Worm (Caenorhabditis elegans) whole organism, midembryonic: ENCODE results near the gene nlp-59.

ENCODE experiments used
- T22C8.4 ChIP-seq: fragments of 200-800 bp; sonication (Bioruptor generic); IDR thresholded peaks from 2 replicates; pipeline ENCODE4 v1.3.6; 2022; ENCODE audit warnings: missing genetic modification characterization, missing compliant biosample characterization
- klf-2 ChIP-seq: fragments of 200-800 bp; sonication (Bioruptor generic); conservative IDR thresholded peaks from 2 replicates; pipeline ENCODE4 v1.3.6; 2022; ENCODE audit warnings: missing genetic modification reagents, missing genetic modification characterization, missing compliant biosample characterization
- med-1 ChIP-seq: sonication (generic microtip); optimal IDR thresholded peaks from 2 replicates; lab custom pipeline; 2017; ENCODE audit warnings: missing genetic modification characterization, mild to moderate bottlenecking, missing compliant biosample characterization, antibody characterized with exemption, missing genetic modification reagents; ENCODE audit not compliant: insufficient read depth
- ref-1 ChIP-seq: fragments of 200-800 bp; sonication (Bioruptor generic); conservative IDR thresholded peaks from 2 replicates; pipeline ENCODE4 v1.3.6; 2022; ENCODE audit warnings: missing genetic modification reagents, missing genetic modification characterization, missing compliant biosample characterization
- ztf-23 ChIP-seq: fragments of 200-800 bp; sonication (Bioruptor generic); IDR thresholded peaks from 2 replicates; pipeline ENCODE4 v1.3.6; 2022; ENCODE audit warnings: missing genetic modification reagents, missing genetic modification characterization, missing compliant biosample characterization

ce11 chrV:14943774-14944173 is 27.5 kb upstream of the nlp-59 start:
- TF ChIP-seq ref-1 (GFP tag; lab: Robert Waterston, UW): no peak
- no peak for TF ChIP-seq klf-2 (GFP tag; lab: Robert Waterston, UW)
- TF ChIP-seq med-1 (GFP tag; lab: Kevin White, UChicago): no peak
- no peak for TF ChIP-seq ztf-23
- no peak for TF ChIP-seq T22C8.4 (GFP tag; lab: Robert Waterston, UW)
